Fruit fly (Drosophila melanogaster) whole organism, prepupa: ENCODE measurements around the gene sick.

Source experiments
- Blimp-1 ChIP-seq: fragments of 200-800 bp; sonication (Bioruptor generic); optimal IDR thresholded peaks from 3 replicates; lab custom pipeline; 2017; ENCODE audit warnings: missing biosample characterization, missing genetic modification characterization, mild to moderate bottlenecking, moderate library complexity, missing genetic modification reagents
- CG10631 ChIP-seq: fragments of 200-800 bp; sonication (Bioruptor generic); optimal IDR thresholded peaks from 2 replicates; lab custom pipeline; 2016; ENCODE audit warnings: missing biosample characterization, missing genetic modification characterization
- CG10669 ChIP-seq: fragments of 200-800 bp; sonication (Bioruptor generic); optimal IDR thresholded peaks from 3 replicates; lab custom pipeline; 2018; ENCODE audit warnings: missing biosample characterization, mild to moderate bottlenecking, missing genetic modification characterization, moderate library complexity
- CG11294 ChIP-seq: fragments of 200-800 bp; sonication (Bioruptor generic); IDR thresholded peaks from 2 replicates; pipeline ENCODE4 v1.3.6; 2022; ENCODE audit warnings: missing biosample characterization, missing genetic modification characterization
- CG11762 ChIP-seq: fragments of 200-800 bp; sonication (Bioruptor generic); optimal IDR thresholded peaks from 3 replicates; lab custom pipeline; 2016; ENCODE audit warnings: missing biosample characterization, missing genetic modification characterization; ENCODE audit not compliant: insufficient read depth
- CG11902 ChIP-seq: fragments of 200-800 bp; sonication (Bioruptor generic); optimal IDR thresholded peaks from 3 replicates; lab custom pipeline; 2016; ENCODE audit warnings: missing biosample characterization, missing genetic modification characterization
- CG15336 ChIP-seq: fragments of 200-800 bp; sonication (Bioruptor generic); IDR thresholded peaks from 2 replicates; pipeline ENCODE4 v1.3.6; 2022; ENCODE audit warnings: missing biosample characterization, missing genetic modification characterization
- CG16779 ChIP-seq: fragments of 200-800 bp; sonication (Bioruptor generic); optimal IDR thresholded peaks from 3 replicates; lab custom pipeline; 2017; ENCODE audit warnings: missing biosample characterization, mild to moderate bottlenecking, missing genetic modification characterization
- CG3032 ChIP-seq: fragments of 200-800 bp; optimal IDR thresholded peaks from 2 replicates; lab custom pipeline; 2019; ENCODE audit warnings: missing biosample characterization, mild to moderate bottlenecking, missing genetic modification characterization, moderate library complexity
- CG31627 ChIP-seq: fragments of 200-800 bp; sonication (Bioruptor generic); optimal IDR thresholded peaks from 3 replicates; lab custom pipeline; 2016; ENCODE audit warnings: missing biosample characterization, missing genetic modification characterization
- CG32006 ChIP-seq: fragments of 200-800 bp; sonication (Bioruptor generic); optimal IDR thresholded peaks from 3 replicates; lab custom pipeline; 2017; ENCODE audit warnings: missing biosample characterization, mild to moderate bottlenecking, missing genetic modification characterization
- CG34406 ChIP-seq: fragments of 200-800 bp; sonication (Bioruptor generic); optimal IDR thresholded peaks from 3 replicates; lab custom pipeline; 2016; ENCODE audit warnings: missing biosample characterization, missing genetic modification characterization
- CG3919 ChIP-seq: fragments of 200-800 bp; sonication (Bioruptor generic); optimal IDR thresholded peaks from 3 replicates; lab custom pipeline; 2016; ENCODE audit warnings: missing biosample characterization, missing genetic modification characterization
- CG4318 ChIP-seq: fragments of 200-800 bp; sonication (Bioruptor generic); optimal IDR thresholded peaks from 3 replicates; lab custom pipeline; 2017; ENCODE audit warnings: missing biosample characterization, mild to moderate bottlenecking, missing genetic modification characterization
- CG6163 ChIP-seq: fragments of 200-800 bp; sonication (Bioruptor generic); IDR thresholded peaks from 3 replicates; pipeline ENCODE4 v1.3.6; 2022; ENCODE audit warnings: missing biosample characterization, missing genetic modification characterization
- CG6276 ChIP-seq: fragments of 200-800 bp; sonication (Bioruptor generic); optimal IDR thresholded peaks from 2 replicates; lab custom pipeline; 2017; ENCODE audit warnings: missing biosample characterization, mild to moderate bottlenecking, missing genetic modification characterization
- CG6792 ChIP-seq: fragments of 200-800 bp; sonication (Bioruptor generic); optimal IDR thresholded peaks from 3 replicates; lab custom pipeline; 2016; ENCODE audit warnings: missing biosample characterization, missing genetic modification characterization
- CG6808 ChIP-seq: fragments of 200-800 bp; sonication (Bioruptor generic); optimal IDR thresholded peaks from 3 replicates; lab custom pipeline; 2017; ENCODE audit warnings: missing biosample characterization, missing genetic modification characterization, mild to moderate bottlenecking, moderate library complexity, missing genetic modification reagents
- CG6854 ChIP-seq: fragments of 200-800 bp; sonication (Bioruptor generic); optimal IDR thresholded peaks from 2 replicates; lab custom pipeline; 2017; ENCODE audit warnings: missing biosample characterization, mild to moderate bottlenecking, missing genetic modification characterization
- CG7368 ChIP-seq: fragments of 200-800 bp; sonication (Bioruptor generic); optimal IDR thresholded peaks from 3 replicates; lab custom pipeline; 2016; ENCODE audit warnings: missing biosample characterization, missing genetic modification characterization
- CG8319 ChIP-seq: fragments of 200-800 bp; sonication (Bioruptor generic); optimal IDR thresholded peaks from 3 replicates; lab custom pipeline; 2016; ENCODE audit warnings: missing biosample characterization, missing genetic modification characterization
- CG8632 ChIP-seq: fragments of 200-800 bp; sonication (Bioruptor generic); optimal IDR thresholded peaks from 3 replicates; lab custom pipeline; 2016; ENCODE audit warnings: missing biosample characterization, missing genetic modification characterization
- CG9139 ChIP-seq: fragments of 200-800 bp; sonication (Bioruptor generic); optimal IDR thresholded peaks from 3 replicates; lab custom pipeline; 2017; ENCODE audit warnings: missing biosample characterization, mild to moderate bottlenecking, missing genetic modification characterization
- Eip78C ChIP-seq: fragments of 200-800 bp; sonication (Bioruptor generic); peaks from one replicate; lab custom pipeline; 2016; ENCODE audit warnings: missing biosample characterization, missing genetic modification characterization
- Ets21C ChIP-seq: fragments of 200-800 bp; sonication (Bioruptor generic); optimal IDR thresholded peaks from 3 replicates; lab custom pipeline; 2016; ENCODE audit warnings: missing biosample characterization, missing genetic modification characterization
- Ets96B ChIP-seq: fragments of 200-800 bp; optimal IDR thresholded peaks from 2 replicates; lab custom pipeline; 2019; ENCODE audit warnings: missing biosample characterization, mild to moderate bottlenecking, missing genetic modification characterization, moderate library complexity
- Gug ChIP-seq: fragments of 200-800 bp; sonication (Bioruptor generic); IDR thresholded peaks from 2 replicates; pipeline ENCODE4 v1.3.6; 2022; ENCODE audit warnings: missing biosample characterization, missing genetic modification characterization
- Hr38 ChIP-seq: sonication (Bioruptor generic); optimal IDR thresholded peaks from 2 replicates; lab custom pipeline; 2016; ENCODE audit warnings: missing biosample characterization, missing genetic modification characterization
- Hr39 ChIP-seq: fragments of 200-800 bp; sonication (Bioruptor generic); optimal IDR thresholded peaks from 2 replicates; lab custom pipeline; 2016; ENCODE audit warnings: missing biosample characterization, missing genetic modification characterization
- Hr4 ChIP-seq: fragments of 200-800 bp; sonication (Bioruptor generic); optimal IDR thresholded peaks from 3 replicates; lab custom pipeline; 2016; ENCODE audit warnings: missing biosample characterization, missing genetic modification characterization
- Lpt ChIP-seq: fragments of 200-800 bp; sonication (Bioruptor generic); optimal IDR thresholded peaks from 3 replicates; lab custom pipeline; 2016; ENCODE audit warnings: missing biosample characterization, missing genetic modification characterization
- OdsH ChIP-seq: fragments of 200-800 bp; sonication (Bioruptor generic); optimal IDR thresholded peaks from 3 replicates; lab custom pipeline; 2016; ENCODE audit warnings: missing biosample characterization, missing genetic modification characterization
- Smox ChIP-seq: fragments of 200-800 bp; sonication (Bioruptor generic); optimal IDR thresholded peaks from 3 replicates; lab custom pipeline; 2016; ENCODE audit warnings: missing biosample characterization, missing genetic modification characterization
- Sox14 ChIP-seq: fragments of 200-800 bp; sonication (Bioruptor generic); optimal IDR thresholded peaks from 3 replicates; lab custom pipeline; 2016; ENCODE audit warnings: missing biosample characterization, missing genetic modification characterization
- Sox15 ChIP-seq: fragments of 200-800 bp; sonication (Bioruptor generic); optimal IDR thresholded peaks from 3 replicates; lab custom pipeline; 2016; ENCODE audit warnings: missing biosample characterization, missing genetic modification characterization
- achi ChIP-seq: fragments of 200-800 bp; sonication (Bioruptor generic); optimal IDR thresholded peaks from 3 replicates; lab custom pipeline; 2016; ENCODE audit warnings: missing biosample characterization, missing genetic modification characterization
- acj6 ChIP-seq: fragments of 200-800 bp; sonication (Bioruptor generic); optimal IDR thresholded peaks from 3 replicates; lab custom pipeline; 2016; ENCODE audit warnings: missing biosample characterization, missing genetic modification characterization
- cyc ChIP-seq: fragments of 200-800 bp; sonication (Bioruptor generic); optimal IDR thresholded peaks from 3 replicates; lab custom pipeline; 2016; ENCODE audit warnings: missing biosample characterization, missing genetic modification characterization
- dac ChIP-seq: fragments of 200-800 bp; sonication (Bioruptor generic); optimal IDR thresholded peaks from 2 replicates; lab custom pipeline; 2017; ENCODE audit warnings: missing biosample characterization, mild to moderate bottlenecking, missing genetic modification characterization
- dsx ChIP-seq: fragments of 200-800 bp; optimal IDR thresholded peaks from 3 replicates; lab custom pipeline; 2019; ENCODE audit warnings: missing biosample characterization, mild to moderate bottlenecking, missing genetic modification characterization, moderate library complexity; ENCODE audit not compliant: poor library complexity, severe bottlenecking
- eg ChIP-seq: fragments of 200-800 bp; sonication (Bioruptor generic); IDR thresholded peaks from 3 replicates; pipeline ENCODE4 v1.3.6; 2022; ENCODE audit warnings: missing biosample characterization, missing genetic modification characterization
- esn ChIP-seq: fragments of 200-800 bp; sonication (Bioruptor generic); optimal IDR thresholded peaks from 2 replicates; lab custom pipeline; 2016; ENCODE audit warnings: missing biosample characterization, mild to moderate bottlenecking, missing genetic modification characterization, moderate library complexity
- fd59A ChIP-seq: fragments of 200-800 bp; sonication (Bioruptor generic); optimal IDR thresholded peaks from 2 replicates; lab custom pipeline; 2017; ENCODE audit warnings: missing biosample characterization, mild to moderate bottlenecking, missing genetic modification characterization, missing genetic modification reagents
- fd85E ChIP-seq: fragments of 200-800 bp; sonication (Bioruptor generic); optimal IDR thresholded peaks from 3 replicates; lab custom pipeline; 2016; ENCODE audit warnings: missing biosample characterization, missing genetic modification characterization
- fkh ChIP-seq: fragments of 200-800 bp; sonication (Bioruptor generic); optimal IDR thresholded peaks from 3 replicates; lab custom pipeline; 2017; ENCODE audit warnings: missing biosample characterization, mild to moderate bottlenecking, missing genetic modification characterization, moderate library complexity
- lz ChIP-seq: fragments of 200-800 bp; sonication (Bioruptor generic); optimal IDR thresholded peaks from 3 replicates; lab custom pipeline; 2016; ENCODE audit warnings: missing biosample characterization, missing genetic modification characterization
- net ChIP-seq: fragments of 200-800 bp; sonication (Bioruptor generic); optimal IDR thresholded peaks from 3 replicates; lab custom pipeline; 2016; ENCODE audit warnings: missing biosample characterization, missing genetic modification characterization
- pdm3 ChIP-seq: fragments of 200-800 bp; sonication (Bioruptor generic); optimal IDR thresholded peaks from 3 replicates; lab custom pipeline; 2016; ENCODE audit warnings: missing biosample characterization, missing genetic modification characterization
- salr ChIP-seq, 2 experiments: fragments of 200-800 bp; sonication (Bioruptor generic); optimal IDR thresholded peaks; 3 replicates each; lab custom pipeline; 2016 to 2018; ENCODE audit warnings: missing biosample characterization in 2 of 2, missing genetic modification characterization in 2 of 2, mild to moderate bottlenecking in 1 of 2
- spab ChIP-seq: fragments of 200-800 bp; sonication (Bioruptor generic); optimal IDR thresholded peaks from 2 replicates; lab custom pipeline; 2017; ENCODE audit warnings: missing biosample characterization, mild to moderate bottlenecking, missing genetic modification characterization, missing genetic modification reagents
- ss ChIP-seq, 2 experiments: fragments of 200-800 bp; sonication (Bioruptor generic); optimal IDR thresholded peaks; 2 replicates in 1 of 2; 3 replicates in 1 of 2; lab custom pipeline; 2017 to 2018; ENCODE audit warnings: mild to moderate bottlenecking in 2 of 2, missing biosample characterization in 2 of 2, missing genetic modification characterization in 2 of 2, moderate library complexity in 1 of 2
- topi ChIP-seq: fragments of 200-800 bp; sonication (Bioruptor generic); optimal IDR thresholded peaks from 3 replicates; lab custom pipeline; 2016; ENCODE audit warnings: missing biosample characterization, missing genetic modification characterization

Gene sick

dm6 chr2L:19801951-19802612 lies 5.9 kb downstream of the sick start:
- TF ChIP-seq CG6808 (GFP tag; lab: Kevin White, UChicago) (no peak), eg (GFP tag; lab: Robert Waterston, UW) (no peak), Sox14 (no peak), acj6 (GFP tag; lab: Kevin White, UChicago) (peak; percentile 20), Hr39 (GFP tag; lab: Kevin White, UChicago) (no peak), CG6163 (GFP tag; lab: Robert Waterston, UW) (no peak), net (GFP tag; lab: Kevin White, UChicago) (no peak), CG32006 (no peak), Blimp-1 (GFP tag; lab: Kevin White, UChicago) (no peak), fkh (GFP tag; lab: Kevin White, UChicago) (no peak), dac (GFP tag; lab: Kevin White, UChicago) (no peak), salr (GFP tag; optimal IDR thresholded peaks at IDR 0.05; lab: Kevin White, UChicago) (no peak), CG9139 (GFP tag; lab: Kevin White, UChicago) (no peak), fd85E (GFP tag; lab: Kevin White, UChicago) (no peak), Eip78C (GFP tag; lab: Kevin White, UChicago) (peak; percentile 36), Ets21C (GFP tag; lab: Kevin White, UChicago) (no peak), achi (GFP tag; lab: Kevin White, UChicago) (peak; percentile 6), OdsH (GFP tag; lab: Kevin White, UChicago) (no peak), CG6276 (GFP tag; lab: Kevin White, UChicago) (no peak), CG15336 (GFP tag; lab: Robert Waterston, UW) (0 out of 2 replicates have a peak, but pooled peaks have one; percentile 13), Gug (no peak), CG3032 (tag; lab: Kevin White, UChicago) (no peak), CG8319 (GFP tag; lab: Kevin White, UChicago) (no peak), topi (GFP tag; lab: Kevin White, UChicago) (no peak), CG11762 (GFP tag; lab: Kevin White, UChicago) (no peak), CG6792 (no peak), Ets96B (no peak), Hr4 (GFP tag; lab: Kevin White, UChicago) (no peak), CG6854 (GFP tag; lab: Kevin White, UChicago) (no peak), CG10669 (GFP tag; lab: Kevin White, UChicago) (no peak), CG10631 (GFP tag; lab: Kevin White, UChicago) (no peak), Smox (GFP tag; lab: Kevin White, UChicago) (peak; percentile 47), esn (GFP tag; lab: Kevin White, UChicago) (peak; percentile 33), dsx (GFP tag; lab: Kevin White, UChicago) (no peak), fd59A (no peak), CG34406 (GFP tag; lab: Kevin White, UChicago) (peak; percentile 3), pdm3 (GFP tag; lab: Kevin White, UChicago) (peak; percentile 3), cyc (GFP tag; lab: Kevin White, UChicago) (no peak), lz (peak; percentile 14), Hr38 (GFP tag; lab: Kevin White, UChicago) (no peak), Lpt (GFP tag; lab: Kevin White, UChicago) (no peak), CG8632 (GFP tag; lab: Kevin White, UChicago) (no peak), CG31627 (peak; percentile 10), CG3919 (GFP tag; lab: Kevin White, UChicago) (no peak), CG16779 (tag; lab: Kevin White, UChicago) (no peak), CG11902 (no peak), CG7368 (GFP tag; lab: Kevin White, UChicago) (no peak), CG11294 (GFP tag; lab: Robert Waterston, UW) (no peak), spab (GFP tag; lab: Kevin White, UChicago) (no peak), ss (GFP tag; optimal IDR thresholded peaks at IDR 0.05; lab: Kevin White, UChicago) (no peak), Sox15 (GFP tag; lab: Kevin White, UChicago) (no peak), CG4318 (no peak)
